Fruit fly (Drosophila melanogaster): Measurements from ENCODE around the gene LeuRS-m.

- TF ChIP-seq dac (GFP tag; optimal IDR thresholded peaks at IDR 0.05) (no peak), Sox102F (GFP tag; optimal IDR thresholded peaks at IDR 0.05) (no peak), achi (GFP tag; optimal IDR thresholded peaks at IDR 0.05) (no peak), CG8632 (GFP tag; optimal IDR thresholded peaks at IDR 0.05) (no peak), CG6854 (GFP tag; optimal IDR thresholded peaks at IDR 0.05) (no peak), CG6163 (GFP tag; IDR thresholded peaks at IDR 0.05) (no peak), dsx (GFP tag; optimal IDR thresholded peaks at IDR 0.05; ENCODE audit: poor library complexity, severe bottlenecking) (no peak), CG8319 (GFP tag; optimal IDR thresholded peaks at IDR 0.05) (no peak), esn (GFP tag; optimal IDR thresholded peaks at IDR 0.05) (no peak), fd85E (GFP tag; optimal IDR thresholded peaks at IDR 0.05) (no peak), CG3032 (tag; optimal IDR thresholded peaks at IDR 0.05) (no peak), Eip93F (GFP tag; optimal IDR thresholded peaks at IDR 0.05) (no peak), pdm3 (GFP tag; optimal IDR thresholded peaks at IDR 0.05) (no peak)
Measured at dm6 chr3L:4814184-4814583, 11.5 kb upstream of the LeuRS-m start.
